Fruit fly (Drosophila melanogaster) whole organism: ENCODE data around the gene CG34171.

ENCODE experiments used
- CG8478 ChIP-seq: fragments of >200 bp; optimal IDR thresholded peaks from 2 replicates; lab custom pipeline; 2018; ENCODE audit warnings: inconsistent platforms
- Dll ChIP-seq: fragments of >200 bp; optimal IDR thresholded peaks from 2 replicates; lab custom pipeline; 2017
- EcR ChIP-seq, 2 experiments: fragments of >200 bp; optimal IDR thresholded peaks; 2 replicates each; lab custom pipeline; 2017; ENCODE audit warnings: missing biosample characterization in 2 of 2, missing genetic modification characterization in 2 of 2, missing genetic modification reagents in 2 of 2
- pan ChIP-seq: fragments of >200 bp; optimal IDR thresholded peaks from 2 replicates; lab custom pipeline; 2017
- psq ChIP-seq: fragments of >200 bp; optimal IDR thresholded peaks from 2 replicates; lab custom pipeline; 2017
- usp ChIP-seq: fragments of >200 bp; optimal IDR thresholded peaks from 2 replicates; lab custom pipeline; 2017; ENCODE audit warnings: missing biosample characterization, missing genetic modification characterization, mixed read lengths

CG34171 gene

dm6 chr2L:18378291-18378690 lies at the start of gene CG34171:
CG34171 (plus strand) TSS chr2L:18378591.
- TF ChIP-seq pan (no peak), psq (lab: Kevin White, UChicago) (no peak), CG8478 (lab: Kevin White, UChicago) (no peak), EcR (GFP tag; optimal IDR thresholded peaks at IDR 0.05; lab: Kevin White, UChicago) (no peak), Dll (lab: Kevin White, UChicago) (no peak), usp (GFP tag; lab: Kevin White, UChicago) (no peak)

dm6 chr2L:18328737-18329136 lies 49.7 kb upstream of the CG34171 start:
- TF ChIP-seq EcR (GFP tag; optimal IDR thresholded peaks at IDR 0.05; lab: Kevin White, UChicago) (no peak), pan (no peak), usp (GFP tag; lab: Kevin White, UChicago) (no peak), CG8478 (lab: Kevin White, UChicago) (no peak), psq (lab: Kevin White, UChicago) (no peak), Dll (lab: Kevin White, UChicago) (no peak)

- TF ChIP-seq psq (lab: Kevin White, UChicago) = no peak
Measured at dm6 chr2L:18331612-18332011, 46.8 kb upstream of the CG34171 start.

- TF ChIP-seq CG8478 (lab: Kevin White, UChicago) = no peak
- TF ChIP-seq usp (GFP tag; lab: Kevin White, UChicago) = no peak
- TF ChIP-seq pan = no peak
- TF ChIP-seq psq (lab: Kevin White, UChicago) = no peak
- TF ChIP-seq Dll (lab: Kevin White, UChicago) = no peak
- no peak for TF ChIP-seq EcR (GFP tag; optimal IDR thresholded peaks at IDR 0.05; lab: Kevin White, UChicago)
Measured at dm6 chr2L:18333831-18334437, 44.5 kb upstream of the CG34171 start.

dm6 chr2L:18335641-18336040 lies 42.8 kb upstream of the CG34171 start:
- TF ChIP-seq EcR (GFP tag; optimal IDR thresholded peaks at IDR 0.05; lab: Kevin White, UChicago) (no peak), usp (GFP tag; lab: Kevin White, UChicago) (no peak), pan (no peak), CG8478 (lab: Kevin White, UChicago) (no peak), psq (lab: Kevin White, UChicago) (no peak), Dll (lab: Kevin White, UChicago) (no peak)

- no peak for TF ChIP-seq pan
- no peak for TF ChIP-seq usp (GFP tag; lab: Kevin White, UChicago)
Measured at dm6 chr2L:18336531-18336930, 41.9 kb upstream of the CG34171 start.

dm6 chr2L:18340921-18341320 lies 37.5 kb upstream of the CG34171 start:
- TF ChIP-seq CG8478 (lab: Kevin White, UChicago) (no peak), usp (GFP tag; lab: Kevin White, UChicago) (no peak), psq (lab: Kevin White, UChicago) (no peak), Dll (lab: Kevin White, UChicago) (no peak), EcR (GFP tag; optimal IDR thresholded peaks at IDR 0.05; lab: Kevin White, UChicago) (no peak)

- TF ChIP-seq CG8478 (lab: Kevin White, UChicago) = no peak
- no peak for TF ChIP-seq EcR (GFP tag; optimal IDR thresholded peaks at IDR 0.05; lab: Kevin White, UChicago)
Measured at dm6 chr2L:18344343-18344742, 34.0 kb upstream of the CG34171 start.

- no peak for TF ChIP-seq CG8478 (lab: Kevin White, UChicago)
- TF ChIP-seq Dll (lab: Kevin White, UChicago) = no peak
- no peak for TF ChIP-seq EcR (GFP tag; optimal IDR thresholded peaks at IDR 0.05; lab: Kevin White, UChicago)
Measured at dm6 chr2L:18345194-18345593, 33.2 kb upstream of the CG34171 start.

dm6 chr2L:18347950-18348349 lies 30.4 kb upstream of the CG34171 start:
- no peak for TF ChIP-seq pan
- TF ChIP-seq psq (lab: Kevin White, UChicago) = no peak
- TF ChIP-seq usp (GFP tag; lab: Kevin White, UChicago) = no peak
- TF ChIP-seq EcR (GFP tag; optimal IDR thresholded peaks at IDR 0.05; lab: Kevin White, UChicago) = no peak
- TF ChIP-seq Dll (lab: Kevin White, UChicago) = no peak

- TF ChIP-seq EcR (GFP tag; optimal IDR thresholded peaks at IDR 0.05; lab: Kevin White, UChicago) (no peak), Dll (lab: Kevin White, UChicago) (no peak), psq (lab: Kevin White, UChicago) (no peak), CG8478 (lab: Kevin White, UChicago) (no peak), pan (no peak), usp (GFP tag; lab: Kevin White, UChicago) (no peak)
Measured at dm6 chr2L:18348626-18349025, 29.8 kb upstream of the CG34171 start.

dm6 chr2L:18352808-18353207 lies 25.6 kb upstream of the CG34171 start:
- TF ChIP-seq EcR (GFP tag; optimal IDR thresholded peaks at IDR 0.05; lab: Kevin White, UChicago) = no peak

- TF ChIP-seq usp (GFP tag; lab: Kevin White, UChicago) (no peak), CG8478 (lab: Kevin White, UChicago) (no peak), psq (lab: Kevin White, UChicago) (no peak), Dll (lab: Kevin White, UChicago) (no peak), EcR (GFP tag; optimal IDR thresholded peaks at IDR 0.05; lab: Kevin White, UChicago) (no peak), pan (no peak)
Measured at dm6 chr2L:18355550-18355949, 22.8 kb upstream of the CG34171 start.
